Worm (Caenorhabditis elegans): ENCODE data around the gene R02F11.2.
A peak's percentile ranks its signal among the peaks of the same experiment; 100 is the strongest.

Gene R02F11.2

DNA sequence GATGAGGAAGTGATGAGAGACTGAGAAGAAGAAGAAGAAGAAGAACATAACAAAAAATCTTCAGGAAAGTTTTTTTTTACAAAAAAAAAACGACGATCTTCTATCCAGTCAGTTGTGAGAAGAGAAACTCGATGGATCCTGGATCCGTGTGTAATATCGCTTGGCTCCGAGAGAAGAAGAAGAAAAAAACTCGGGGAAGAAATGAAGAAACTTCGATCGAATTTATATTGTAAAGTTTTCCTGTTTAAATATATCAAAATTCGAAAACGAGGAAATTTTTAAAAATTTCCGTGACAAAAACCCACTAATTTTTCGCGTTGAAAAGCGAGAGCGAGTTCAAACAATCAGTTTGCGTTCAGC is 28.9 kb downstream of the R02F11.2 start, which contains the start of gene adss-1:
Gene adss-1, minus strand, starts transcription at position 101 of the 360 bp plus-strand sequence.
- TF ChIP-seq nhr-76 (tag; optimal IDR thresholded peaks at IDR 0.05) = no peak
- TF ChIP-seq ama-1 (optimal IDR thresholded peaks at IDR 0.05) = no peak
- no peak for TF ChIP-seq elt-1 (tag; optimal IDR thresholded peaks at IDR 0.05)
- no peak for TF ChIP-seq egl-27 (tag; optimal IDR thresholded peaks at IDR 0.05)
- TF ChIP-seq fkh-10 (GFP tag; optimal IDR thresholded peaks at IDR 0.05) = no peak
- no peak for TF ChIP-seq nhr-28 (tag; optimal IDR thresholded peaks at IDR 0.05)
- no peak for TF ChIP-seq R02D3.7 (tag; optimal IDR thresholded peaks at IDR 0.05)
- TF ChIP-seq mml-1 (tag; optimal IDR thresholded peaks at IDR 0.05) = no peak
- TF ChIP-seq ceh-28 (tag; optimal IDR thresholded peaks at IDR 0.05) = no peak
- no peak for TF ChIP-seq mdl-1 (tag; optimal IDR thresholded peaks at IDR 0.05)
- no peak for TF ChIP-seq elt-2 (tag; optimal IDR thresholded peaks at IDR 0.05)
- no peak for TF ChIP-seq daf-12 (tag; optimal IDR thresholded peaks at IDR 0.05)
- no peak for TF ChIP-seq egl-5 (tag; optimal IDR thresholded peaks at IDR 0.05)
- TF ChIP-seq zag-1 (tag; optimal IDR thresholded peaks at IDR 0.05) = no peak
- no peak for TF ChIP-seq ZK546.5 (tag; optimal IDR thresholded peaks at IDR 0.05)
- TF ChIP-seq lin-39 (tag; optimal IDR thresholded peaks at IDR 0.05) = no peak
- no peak for TF ChIP-seq ceh-9 (tag; optimal IDR thresholded peaks at IDR 0.05)
- TF ChIP-seq ztf-11 (tag; optimal IDR thresholded peaks at IDR 0.05) = no peak

ce11 chrV:4823683-4824391 is 29.4 kb downstream of the R02F11.2 start:
- TF ChIP-seq pha-4 (tag; optimal IDR thresholded peaks at IDR 0.05) = peak; percentile 30
- no peak for TF ChIP-seq fkh-2 (tag; optimal IDR thresholded peaks at IDR 0.05)
- no peak for TF ChIP-seq hmg-11 (tag; optimal IDR thresholded peaks at IDR 0.05)
- TF ChIP-seq daf-12 (tag; optimal IDR thresholded peaks at IDR 0.05) = no peak
- TF ChIP-seq nhr-12 (tag; optimal IDR thresholded peaks at IDR 0.05) = no peak
- no peak for TF ChIP-seq sea-2 (GFP tag; optimal IDR thresholded peaks at IDR 0.05)
- peak; percentile 5 for TF ChIP-seq nfya-1 (tag; optimal IDR thresholded peaks at IDR 0.05; ENCODE audit: insufficient read depth)
- TF ChIP-seq unc-39 (tag; optimal IDR thresholded peaks at IDR 0.05) = no peak
- peak; percentile 90 for TF ChIP-seq ama-1 (optimal IDR thresholded peaks at IDR 0.05)
- no peak for TF ChIP-seq lin-39 (tag; optimal IDR thresholded peaks at IDR 0.05)
- TF ChIP-seq ztf-11 (tag; optimal IDR thresholded peaks at IDR 0.05) = no peak
- no peak for TF ChIP-seq mdl-1 (tag; optimal IDR thresholded peaks at IDR 0.05)
- no peak for TF ChIP-seq nhr-76 (tag; optimal IDR thresholded peaks at IDR 0.05)
- TF ChIP-seq jun-1 (tag; optimal IDR thresholded peaks at IDR 0.05) = no peak
- TF ChIP-seq eor-1 (tag; optimal IDR thresholded peaks at IDR 0.05) = no peak
- peak; percentile 29 for TF ChIP-seq nhr-43 (tag; optimal IDR thresholded peaks at IDR 0.05; ENCODE audit: poor library complexity, severe bottlenecking)
- no peak for TF ChIP-seq unc-62 (GFP tag; optimal IDR thresholded peaks at IDR 0.05)
- peak; percentile 8 for TF ChIP-seq aly-2 (tag; optimal IDR thresholded peaks at IDR 0.05)
- peak; percentile 49 for TF ChIP-seq nhr-23 (tag; optimal IDR thresholded peaks at IDR 0.05)
- no peak for TF ChIP-seq nhr-67 (tag; optimal IDR thresholded peaks at IDR 0.05)
- TF ChIP-seq egl-5 (tag; optimal IDR thresholded peaks at IDR 0.05) = no peak
- TF ChIP-seq lsy-12 (tag; optimal IDR thresholded peaks at IDR 0.05) = peak; percentile 74
- no peak for TF ChIP-seq ceh-82 (tag; optimal IDR thresholded peaks at IDR 0.05)
- no peak for TF ChIP-seq zag-1 (tag; optimal IDR thresholded peaks at IDR 0.05)
- TF ChIP-seq lin-15B (tag; optimal IDR thresholded peaks at IDR 0.05) = no peak
- TF ChIP-seq tbx-2 (tag; optimal IDR thresholded peaks at IDR 0.05) = peak; percentile 24
- TF ChIP-seq elt-2 (tag; optimal IDR thresholded peaks at IDR 0.05) = peak; percentile 55
- no peak for TF ChIP-seq nhr-77 (tag; optimal IDR thresholded peaks at IDR 0.05)
- no peak for TF ChIP-seq pqm-1 (tag; optimal IDR thresholded peaks at IDR 0.05)
- TF ChIP-seq nhr-25 (tag; optimal IDR thresholded peaks at IDR 0.05) = no peak
- TF ChIP-seq nhr-237 (tag; optimal IDR thresholded peaks at IDR 0.05) = no peak
- no peak for TF ChIP-seq ceh-9 (tag; optimal IDR thresholded peaks at IDR 0.05)
- no peak for TF ChIP-seq elt-3 (tag; optimal IDR thresholded peaks at IDR 0.05)
- TF ChIP-seq ceh-16 (tag; optimal IDR thresholded peaks at IDR 0.05) = no peak
- TF ChIP-seq skn-1 (tag; optimal IDR thresholded peaks at IDR 0.05) = no peak
- no peak for TF ChIP-seq R02D3.7 (tag; optimal IDR thresholded peaks at IDR 0.05)
- TF ChIP-seq nhr-11 (tag; optimal IDR thresholded peaks at IDR 0.05) = no peak
- no peak for TF ChIP-seq ceh-28 (tag; optimal IDR thresholded peaks at IDR 0.05)
- no peak for TF ChIP-seq fos-1 (tag; optimal IDR thresholded peaks at IDR 0.05)
- TF ChIP-seq elt-1 (tag; optimal IDR thresholded peaks at IDR 0.05) = no peak
- peak; percentile 83 for TF ChIP-seq ztf-4 (tag; optimal IDR thresholded peaks at IDR 0.05)
- no peak for TF ChIP-seq fkh-10 (GFP tag; optimal IDR thresholded peaks at IDR 0.05)
- TF ChIP-seq egl-27 (tag; optimal IDR thresholded peaks at IDR 0.05) = no peak
- no peak for TF ChIP-seq mml-1 (tag; optimal IDR thresholded peaks at IDR 0.05)
- no peak for TF ChIP-seq snpc-4 (tag; optimal IDR thresholded peaks at IDR 0.05)
